Worm (Caenorhabditis elegans) whole organism, early embryonic: Measurements from ENCODE around the gene F57B1.9.

Source experiments
- aly-1 ChIP-seq: sonication (generic microtip); optimal IDR thresholded peaks from 2 replicates; lab custom pipeline; 2016; ENCODE audit warnings: missing genetic modification characterization, missing compliant biosample characterization
- ama-1 ChIP-seq: fragments of 150-350 bp; optimal IDR thresholded peaks from 2 replicates; lab custom pipeline; 2014
- ceh-13 ChIP-seq: fragments of 200-800 bp; sonication (Bioruptor generic); optimal IDR thresholded peaks from 2 replicates; lab custom pipeline; 2018; ENCODE audit warnings: mild to moderate bottlenecking, missing genetic modification characterization, missing compliant biosample characterization
- ceh-36 ChIP-seq: sonication (generic microtip); optimal IDR thresholded peaks from 2 replicates; lab custom pipeline; 2016; ENCODE audit warnings: missing genetic modification characterization, inconsistent platforms, missing compliant biosample characterization
- ets-7 ChIP-seq: sonication (generic microtip); optimal IDR thresholded peaks from 2 replicates; lab custom pipeline; 2016; ENCODE audit warnings: missing genotype, missing genetic modification characterization, missing compliant biosample characterization
- flt-1 ChIP-seq: fragments of 200-800 bp; sonication (Bioruptor generic); IDR thresholded peaks from 2 replicates; pipeline ENCODE4 v1.3.6; 2022; ENCODE audit warnings: missing genetic modification characterization, missing compliant biosample characterization
- hmbx-1 ChIP-seq: sonication (generic microtip); optimal IDR thresholded peaks from 2 replicates; lab custom pipeline; 2016; ENCODE audit warnings: mild to moderate bottlenecking, missing genetic modification characterization, missing compliant biosample characterization
- pes-1 ChIP-seq: fragments of 200-800 bp; sonication (Bioruptor generic); IDR thresholded peaks from 2 replicates; pipeline ENCODE4 v1.3.6; 2022; ENCODE audit warnings: missing genetic modification reagents, missing genetic modification characterization, missing compliant biosample characterization
- scrt-1 ChIP-seq: fragments of 200-800 bp; sonication (Bioruptor generic); IDR thresholded peaks from 2 replicates; pipeline ENCODE4 v1.3.6; 2022; ENCODE audit warnings: missing genetic modification characterization, missing compliant biosample characterization
- sea-1 ChIP-seq: fragments of 200-800 bp; sonication (Bioruptor generic); conservative IDR thresholded peaks from 2 replicates; pipeline ENCODE4 v1.3.6; 2022; ENCODE audit warnings: missing genetic modification characterization, missing compliant biosample characterization
- tbx-11 ChIP-seq: fragments of 200-800 bp; sonication (Bioruptor generic); IDR thresholded peaks from 2 replicates; pipeline ENCODE4 v1.3.6; 2022; ENCODE audit warnings: missing genetic modification characterization, missing compliant biosample characterization
- tbx-37 ChIP-seq: fragments of 200-800 bp; sonication (Bioruptor generic); conservative IDR thresholded peaks from 2 replicates; pipeline ENCODE4 v1.3.6; 2022; ENCODE audit warnings: missing genetic modification reagents, missing genetic modification characterization, missing compliant biosample characterization
- tra-4 ChIP-seq: sonication (generic microtip); optimal IDR thresholded peaks from 2 replicates; lab custom pipeline; 2017; ENCODE audit warnings: missing genetic modification characterization, missing compliant biosample characterization

DNA sequence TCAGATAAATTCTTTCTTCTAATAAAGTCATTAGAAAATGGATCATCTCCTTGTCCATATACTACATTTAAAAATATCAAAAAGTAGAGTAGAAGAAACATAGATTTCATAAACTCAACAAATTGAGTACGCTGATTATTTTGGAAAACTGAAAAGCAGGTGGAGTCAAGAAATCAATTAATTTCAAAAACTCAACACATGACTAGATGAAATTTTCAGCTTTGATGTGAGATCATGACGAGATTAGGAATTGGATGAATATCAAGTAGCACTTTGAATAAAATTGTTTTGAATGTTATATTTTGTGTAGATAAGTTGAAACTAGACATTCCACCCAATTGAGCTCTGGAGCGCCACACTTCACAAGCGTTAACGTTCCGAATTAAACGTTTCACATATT, 2.2 kb downstream of the F57B1.9 start, which contains the start of gene F57B1.1:
- no peak for TF ChIP-seq ceh-36 (tag; lab: Kevin White, UChicago)
- no peak for TF ChIP-seq aly-1 (tag; lab: Kevin White, UChicago)
- TF ChIP-seq tbx-37 (GFP tag; lab: Robert Waterston, UW), result no peak
- TF ChIP-seq sea-1 (GFP tag; lab: Robert Waterston, UW), result no peak
- TF ChIP-seq ets-7 (tag; lab: Kevin White, UChicago), result no peak
- TF ChIP-seq ceh-13 (GFP tag; lab: Kevin White, UChicago), result no peak
- TF ChIP-seq ama-1 (lab: Kevin White, UChicago), result no peak
- TF ChIP-seq scrt-1, result no peak
- TF ChIP-seq tra-4, result no peak
- TF ChIP-seq flt-1 (GFP tag; lab: Robert Waterston, UW), result no peak
- TF ChIP-seq tbx-11, result no peak
- TF ChIP-seq pes-1 (GFP tag; lab: Robert Waterston, UW), result no peak
- no peak for TF ChIP-seq hmbx-1 (tag; lab: Kevin White, UChicago)
